Fruit fly (Drosophila melanogaster) S2 (cell line): ENCODE measurements around the gene Pp2C1.

Experiments used
- CG8478 ChIP-seq: fragments of >200 bp; optimal IDR thresholded peaks from 2 replicates; lab custom pipeline; 2018
- CTCF ChIP-seq, 2 experiments: fragments of >200 bp; optimal IDR thresholded peaks; 2 replicates each; lab custom pipeline; 2018

- TF ChIP-seq CTCF (optimal IDR thresholded peaks at IDR 0.05; lab: Kevin White, UChicago), result no peak
- TF ChIP-seq CG8478 (lab: Kevin White, UChicago), result no peak
Observed at dm6 chrX:4679813-4680381, 6.8 kb downstream of the Pp2C1 start.
